Fruit fly (Drosophila melanogaster) whole organism, wandering third instar larva: Measurements from ENCODE around the gene CG43057.

Source experiments
- Abd-B ChIP-seq: fragments of >200 bp; optimal IDR thresholded peaks from 2 replicates; lab custom pipeline; 2017; ENCODE audit warnings: missing biosample characterization, missing genetic modification characterization
- CG32264 ChIP-seq: fragments of 200-800 bp; sonication (Bioruptor generic); optimal IDR thresholded peaks from 2 replicates; lab custom pipeline; 2016; ENCODE audit warnings: missing biosample characterization, missing genetic modification characterization
- Myc ChIP-seq: fragments of >200 bp; optimal IDR thresholded peaks from 2 replicates; lab custom pipeline; 2017
- br ChIP-seq: fragments of 200-800 bp; sonication (Bioruptor generic); optimal IDR thresholded peaks from 2 replicates; lab custom pipeline; 2016; ENCODE audit warnings: missing biosample characterization, missing genetic modification characterization
- tai ChIP-seq: sonication (Bioruptor generic); optimal IDR thresholded peaks from 2 replicates; lab custom pipeline; 2016; ENCODE audit warnings: missing biosample characterization, missing genetic modification characterization
- usp ChIP-seq: fragments of >200 bp; optimal IDR thresholded peaks from 2 replicates; lab custom pipeline; 2017; ENCODE audit warnings: missing biosample characterization, missing genetic modification characterization

dm6 chr2L:8268679-8269078 lies 24.9 kb upstream of the CG43057 start:
- no peak for TF ChIP-seq usp (GFP tag; lab: Kevin White, UChicago)
- TF ChIP-seq CG32264 = no peak
- no peak for TF ChIP-seq tai (GFP tag; lab: Kevin White, UChicago)
- no peak for TF ChIP-seq br (GFP tag; lab: Kevin White, UChicago)
- TF ChIP-seq Abd-B (GFP tag; lab: Kevin White, UChicago) = no peak
- TF ChIP-seq Myc (lab: Kevin White, UChicago) = no peak
